Fruit fly (Drosophila melanogaster) whole organism, embryonic: ENCODE data around the gene CG12106.

Experiments
- Ada2b ChIP-seq: fragments of 200-800 bp; sonication (Bioruptor generic); IDR thresholded peaks from 2 replicates; pipeline ENCODE4 v1.3.6; 2022; ENCODE audit warnings: missing biosample characterization, missing genetic modification characterization
- Aef1 ChIP-seq: fragments of 200-800 bp; sonication (Bioruptor generic); IDR thresholded peaks from 3 replicates; pipeline ENCODE4 v1.3.6; 2022; ENCODE audit warnings: missing biosample characterization, missing genetic modification characterization
- Antp ChIP-seq: fragments of 200-800 bp; sonication (Bioruptor generic); optimal IDR thresholded peaks from 3 replicates; lab custom pipeline; 2016; ENCODE audit warnings: missing biosample characterization, missing genetic modification characterization
- Atf-2 ChIP-seq: fragments of 200-800 bp; sonication (Bioruptor generic); optimal IDR thresholded peaks from 2 replicates; lab custom pipeline; 2016; ENCODE audit warnings: missing biosample characterization, missing genetic modification characterization
- CG11093 ChIP-seq: fragments of 200-800 bp; sonication (Bioruptor generic); IDR thresholded peaks from 3 replicates; pipeline ENCODE4 v1.3.6; 2022; ENCODE audit warnings: missing biosample characterization, missing genetic modification characterization
- CG11398 ChIP-seq: fragments of 200-800 bp; sonication (Bioruptor generic); optimal IDR thresholded peaks from 2 replicates; lab custom pipeline; 2016; ENCODE audit warnings: missing biosample characterization, missing genetic modification characterization
- CG11560 ChIP-seq: fragments of 200-800 bp; sonication (Bioruptor generic); IDR thresholded peaks from 3 replicates; pipeline ENCODE4 v1.3.6; 2022; ENCODE audit warnings: missing biosample characterization, missing genetic modification characterization
- CG12391 ChIP-seq: fragments of 200-800 bp; sonication (Bioruptor generic); optimal IDR thresholded peaks from 3 replicates; lab custom pipeline; 2018; ENCODE audit warnings: missing biosample characterization, mild to moderate bottlenecking, missing genetic modification characterization, moderate library complexity
- CG12769 ChIP-seq: fragments of 200-800 bp; sonication (Bioruptor generic); optimal IDR thresholded peaks from 2 replicates; lab custom pipeline; 2019; ENCODE audit warnings: missing biosample characterization, mild to moderate bottlenecking, missing genetic modification characterization, moderate library complexity
- CG15073 ChIP-seq: fragments of 200-800 bp; sonication (Bioruptor generic); optimal IDR thresholded peaks from 2 replicates; lab custom pipeline; 2016; ENCODE audit warnings: missing biosample characterization, missing genetic modification characterization
- CG1603 ChIP-seq: fragments of 200-800 bp; sonication (Bioruptor generic); optimal IDR thresholded peaks from 2 replicates; lab custom pipeline; 2019; ENCODE audit warnings: missing biosample characterization, mild to moderate bottlenecking, missing genetic modification characterization, moderate library complexity
- CG16863 ChIP-seq: fragments of 200-800 bp; sonication (Bioruptor generic); optimal IDR thresholded peaks from 3 replicates; lab custom pipeline; 2016; ENCODE audit warnings: missing biosample characterization, missing genetic modification characterization
- CG17361 ChIP-seq: fragments of 200-800 bp; sonication (Bioruptor generic); IDR thresholded peaks from 3 replicates; pipeline ENCODE4 v1.3.6; 2022; ENCODE audit warnings: missing biosample characterization, missing genetic modification characterization
- CG2875 ChIP-seq: fragments of 200-800 bp; sonication (Bioruptor generic); optimal IDR thresholded peaks from 2 replicates; lab custom pipeline; 2017; ENCODE audit warnings: missing biosample characterization, mild to moderate bottlenecking, missing genetic modification characterization, missing genetic modification reagents
- CG34422 ChIP-seq: fragments of 200-800 bp; sonication (Bioruptor generic); IDR thresholded peaks from 3 replicates; pipeline ENCODE4 v1.3.6; 2022; ENCODE audit warnings: missing biosample characterization, missing genetic modification characterization
- CG4404 ChIP-seq: fragments of 200-800 bp; sonication (Bioruptor generic); IDR thresholded peaks from 2 replicates; pipeline ENCODE4 v1.3.6; 2022; ENCODE audit warnings: missing biosample characterization, missing genetic modification characterization
- CG4424 ChIP-seq: fragments of 200-800 bp; sonication (Bioruptor generic); optimal IDR thresholded peaks from 3 replicates; lab custom pipeline; 2016; ENCODE audit warnings: missing biosample characterization, missing genetic modification characterization
- CG6689 ChIP-seq: fragments of 200-800 bp; sonication (Bioruptor generic); IDR thresholded peaks from 2 replicates; pipeline ENCODE4 v1.3.6; 2022; ENCODE audit warnings: missing biosample characterization, missing genetic modification characterization
- CG7357 ChIP-seq: fragments of 200-800 bp; sonication (Bioruptor generic); IDR thresholded peaks from 3 replicates; pipeline ENCODE4 v1.3.6; 2022; ENCODE audit warnings: missing biosample characterization, missing genetic modification characterization
- CG8478 ChIP-seq: fragments of >200 bp; optimal IDR thresholded peaks from 2 replicates; lab custom pipeline; 2018
- CG8765 ChIP-seq: fragments of 200-800 bp; sonication (Bioruptor generic); IDR thresholded peaks from 2 replicates; pipeline ENCODE4 v1.3.6; 2022; ENCODE audit warnings: missing biosample characterization, missing genetic modification characterization
- Ets65A ChIP-seq: fragments of 200-800 bp; sonication (Bioruptor generic); peaks from one replicate; lab custom pipeline; 2016; ENCODE audit warnings: missing biosample characterization, missing genetic modification characterization
- GATAe ChIP-seq: fragments of 200-800 bp; sonication (Bioruptor generic); conservative IDR thresholded peaks from 2 replicates; pipeline ENCODE4 v1.3.6; 2022; ENCODE audit warnings: missing biosample characterization, missing genetic modification characterization
- Med ChIP-seq: fragments of 200-800 bp; sonication (Bioruptor generic); peaks from one replicate; lab custom pipeline; 2016; ENCODE audit warnings: missing biosample characterization, missing genetic modification characterization, mild to moderate bottlenecking, inconsistent platforms, moderate library complexity
- Mrtf ChIP-seq: fragments of 200-800 bp; sonication (Bioruptor generic); IDR thresholded peaks from 3 replicates; pipeline ENCODE4 v1.3.6; 2022; ENCODE audit warnings: missing biosample characterization, missing genetic modification characterization
- Nf-YC ChIP-seq: fragments of 200-800 bp; optimal IDR thresholded peaks from 3 replicates; lab custom pipeline; 2019; ENCODE audit warnings: missing biosample characterization, mild to moderate bottlenecking, missing genetic modification characterization, moderate library complexity
- Oli ChIP-seq: fragments of 200-800 bp; sonication (Bioruptor generic); optimal IDR thresholded peaks from 2 replicates; lab custom pipeline; 2018; ENCODE audit warnings: missing biosample characterization, mild to moderate bottlenecking, missing genetic modification characterization, moderate library complexity
- Sox102F ChIP-seq: fragments of 200-800 bp; sonication (Bioruptor generic); optimal IDR thresholded peaks from 2 replicates; lab custom pipeline; 2018; ENCODE audit warnings: missing biosample characterization, mild to moderate bottlenecking, missing genetic modification characterization, moderate library complexity
- Xrp1 ChIP-seq: fragments of 200-800 bp; sonication (Bioruptor generic); IDR thresholded peaks from 2 replicates; pipeline ENCODE4 v1.3.6; 2022; ENCODE audit warnings: missing biosample characterization, missing genetic modification characterization
- ara ChIP-seq: fragments of 200-800 bp; sonication (Bioruptor generic); IDR thresholded peaks from 2 replicates; pipeline ENCODE4 v1.3.6; 2022; ENCODE audit warnings: missing biosample characterization, missing genetic modification characterization
- bsh ChIP-seq, 2 experiments: fragments of 200-800 bp; sonication (Bioruptor generic); optimal IDR thresholded peaks; 2 replicates each; lab custom pipeline; 2017 to 2018; ENCODE audit warnings: mild to moderate bottlenecking in 2 of 2, missing biosample characterization in 2 of 2, missing genetic modification characterization in 2 of 2, moderate library complexity in 1 of 2
- ci ChIP-seq: fragments of 200-800 bp; sonication (Bioruptor generic); IDR thresholded peaks from 3 replicates; pipeline ENCODE4 v1.3.6; 2022; ENCODE audit warnings: missing biosample characterization, missing genetic modification characterization
- da ChIP-seq: fragments of 200-800 bp; sonication (Bioruptor generic); optimal IDR thresholded peaks from 2 replicates; lab custom pipeline; 2016; ENCODE audit warnings: missing biosample characterization, missing genetic modification characterization
- dmrt99B ChIP-seq: fragments of 200-800 bp; sonication (Bioruptor generic); optimal IDR thresholded peaks from 2 replicates; lab custom pipeline; 2018; ENCODE audit warnings: missing biosample characterization, mild to moderate bottlenecking, missing genetic modification characterization, moderate library complexity
- dysf ChIP-seq: fragments of 200-800 bp; sonication (Bioruptor generic); IDR thresholded peaks from 3 replicates; pipeline ENCODE4 v1.3.6; 2022; ENCODE audit warnings: missing biosample characterization, missing genetic modification characterization
- esg ChIP-seq: fragments of 200-800 bp; sonication (Bioruptor generic); conservative IDR thresholded peaks from 2 replicates; pipeline ENCODE4 v1.3.6; 2022; ENCODE audit warnings: missing biosample characterization, missing genetic modification characterization
- fd96Cb ChIP-seq: fragments of 200-800 bp; sonication (Bioruptor generic); optimal IDR thresholded peaks from 2 replicates; lab custom pipeline; 2018; ENCODE audit warnings: missing biosample characterization, mild to moderate bottlenecking, missing genetic modification characterization, moderate library complexity
- grau ChIP-seq: fragments of 200-800 bp; optimal IDR thresholded peaks from 3 replicates; lab custom pipeline; 2019; ENCODE audit warnings: missing biosample characterization, mild to moderate bottlenecking, missing genetic modification characterization, moderate library complexity
- lbe ChIP-seq: fragments of 200-800 bp; sonication (Bioruptor generic); optimal IDR thresholded peaks from 2 replicates; lab custom pipeline; 2016; ENCODE audit warnings: missing biosample characterization, mild to moderate bottlenecking, missing genetic modification characterization
- prd ChIP-seq, 3 experiments: fragments of >200 bp in 2 of 3; fragments of 200-800 bp in 1 of 3; sonication (Bioruptor generic) in 1 of 3; optimal IDR thresholded peaks in 2 of 3; IDR thresholded peaks in 1 of 3; 2 replicates in 2 of 3; 3 replicates in 1 of 3; pipeline versions ENCODE4 v1.3.6 to Lab custom; 2017 to 2022; ENCODE audit warnings: missing biosample characterization in 1 of 3, missing genetic modification characterization in 1 of 3
- repo ChIP-seq: fragments of 200-800 bp; sonication (Bioruptor generic); optimal IDR thresholded peaks from 2 replicates; lab custom pipeline; 2016; ENCODE audit warnings: missing biosample characterization, missing genetic modification characterization
- salm ChIP-seq: fragments of 200-800 bp; sonication (Bioruptor generic); optimal IDR thresholded peaks from 2 replicates; lab custom pipeline; 2018; ENCODE audit warnings: missing biosample characterization, mild to moderate bottlenecking, missing genetic modification characterization
- sd ChIP-seq: fragments of 200-800 bp; sonication (Bioruptor generic); optimal IDR thresholded peaks from 3 replicates; lab custom pipeline; 2018; ENCODE audit warnings: missing biosample characterization, mild to moderate bottlenecking, missing genetic modification characterization, moderate library complexity
- sens ChIP-seq: fragments of 200-800 bp; sonication (Bioruptor generic); peaks from one replicate; lab custom pipeline; 2016; ENCODE audit warnings: missing biosample characterization, missing genetic modification characterization
- sisA ChIP-seq: fragments of 200-800 bp; sonication (Bioruptor generic); IDR thresholded peaks from 2 replicates; pipeline ENCODE4 v1.3.6; 2022; ENCODE audit warnings: missing biosample characterization, missing genetic modification characterization
- tgo ChIP-seq: fragments of 200-800 bp; sonication (Bioruptor generic); IDR thresholded peaks from 3 replicates; pipeline ENCODE4 v1.3.6; 2022; ENCODE audit warnings: missing biosample characterization, missing genetic modification characterization
- tx ChIP-seq: fragments of 200-800 bp; sonication (Bioruptor generic); optimal IDR thresholded peaks from 2 replicates; lab custom pipeline; 2016; ENCODE audit warnings: missing biosample characterization, missing genetic modification characterization
- unc-4 ChIP-seq: fragments of 200-800 bp; sonication (Bioruptor generic); IDR thresholded peaks from 2 replicates; pipeline ENCODE4 v1.3.6; 2022; ENCODE audit warnings: missing biosample characterization, missing genetic modification characterization; ENCODE audit not compliant: partially characterized antibody
- unpg ChIP-seq: fragments of 200-800 bp; sonication (Bioruptor generic); optimal IDR thresholded peaks from 3 replicates; lab custom pipeline; 2018; ENCODE audit warnings: missing biosample characterization, mild to moderate bottlenecking, missing genetic modification characterization, moderate library complexity
- vvl ChIP-seq: fragments of 200-800 bp; sonication (Bioruptor generic); IDR thresholded peaks from 2 replicates; pipeline ENCODE4 v1.3.6; 2022; ENCODE audit warnings: missing biosample characterization, missing genetic modification characterization
- zen ChIP-seq: fragments of 200-800 bp; sonication (Bioruptor generic); optimal IDR thresholded peaks from 3 replicates; lab custom pipeline; 2018; ENCODE audit warnings: missing biosample characterization, mild to moderate bottlenecking, missing genetic modification characterization, moderate library complexity

The CG12106 gene

DNA sequence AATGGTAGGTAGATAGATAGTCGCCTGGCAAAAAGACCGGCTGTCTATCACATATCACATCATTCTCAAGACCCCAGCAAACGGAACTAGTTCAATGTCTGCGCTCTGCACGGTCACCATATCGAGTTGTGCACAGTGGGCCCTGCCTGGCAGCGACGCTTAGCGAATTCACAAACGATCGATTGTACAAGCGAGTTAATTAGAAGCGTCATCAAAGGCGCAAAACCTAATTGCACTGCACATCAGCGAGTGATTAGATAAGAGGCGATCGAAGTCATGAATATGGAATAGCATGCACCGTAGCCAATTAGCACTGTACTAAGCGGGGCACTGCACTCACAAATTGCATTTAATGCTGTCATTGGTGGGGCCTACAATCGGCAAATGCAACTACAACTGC is 26.7 kb downstream of the CG12106 start (continued):
- no peak for TF ChIP-seq sd (tag; lab: Kevin White, UChicago)
- no peak for TF ChIP-seq unc-4
- peak; percentile 15 for TF ChIP-seq CG12391
- peak; percentile 33; the same call in 1 of the 3 replicates for TF ChIP-seq CG34422
- TF ChIP-seq Antp (GFP tag; lab: Kevin White, UChicago): peak; percentile 32
- TF ChIP-seq CG1603: peak; percentile 64
- peak; percentile 45 for TF ChIP-seq Sox102F
- TF ChIP-seq repo: no peak
- TF ChIP-seq Aef1: 0 out of 3 replicates have a peak, but pooled peaks have one; percentile 11
- TF ChIP-seq unpg (GFP tag; lab: Kevin White, UChicago): peak; percentile 6
- peak in 1 of 2 experiments; percentile 52 for TF ChIP-seq bsh (GFP tag; optimal IDR thresholded peaks at IDR 0.05; lab: Kevin White, UChicago)
- no peak for TF ChIP-seq lbe (GFP tag; lab: Kevin White, UChicago)
- TF ChIP-seq CG2875 (GFP tag; lab: Kevin White, UChicago): no peak
- peak; percentile 42; the same call in 1 of the 2 replicates for TF ChIP-seq CG4404
- TF ChIP-seq dysf (GFP tag; lab: Robert Waterston, UW): peak; percentile 45; the same call in 1 of the 3 replicates
- peak; percentile 41; the same call in 1 of the 3 replicates for TF ChIP-seq CG11093 (GFP tag; lab: Robert Waterston, UW)
- TF ChIP-seq CG12769: no peak
- TF ChIP-seq vvl (GFP tag; lab: Robert Waterston, UW): 0 out of 2 replicates have a peak, but pooled peaks have one; percentile 17
- TF ChIP-seq CG8478 (lab: Kevin White, UChicago): no peak
- no peak for TF ChIP-seq esg
- peak; percentile 2 for TF ChIP-seq CG16863
- no peak for TF ChIP-seq Nf-YC
- 0 out of 2 replicates have a peak, but pooled peaks have one; percentile 4 for TF ChIP-seq sisA (GFP tag; lab: Robert Waterston, UW)
- TF ChIP-seq Xrp1: peak; percentile 53; the same call in 1 of the 2 replicates
- TF ChIP-seq CG8765: no peak
- TF ChIP-seq Med (GFP tag; lab: Kevin White, UChicago): peak; percentile 81
- peak; percentile 34; the same call in 1 of the 3 replicates for TF ChIP-seq CG7357 (GFP tag; lab: Robert Waterston, UW)
- no peak for TF ChIP-seq GATAe (GFP tag; lab: Robert Waterston, UW)
- TF ChIP-seq CG11398 (GFP tag; lab: Kevin White, UChicago): no peak
- TF ChIP-seq tgo (GFP tag; lab: Robert Waterston, UW): no peak
- peak; percentile 55; the same call in 1 of the 2 replicates for TF ChIP-seq ara (GFP tag; lab: Robert Waterston, UW)
- peak; percentile 85 for TF ChIP-seq Ets65A (GFP tag; lab: Kevin White, UChicago)
- TF ChIP-seq CG11560 (tag; lab: Robert Waterston, UW): 0 out of 3 replicates have a peak, but pooled peaks have one; percentile 37
- no peak for TF ChIP-seq CG15073 (GFP tag; lab: Kevin White, UChicago)
- TF ChIP-seq salm (tag; lab: Kevin White, UChicago): no peak
- peak; percentile 26 for TF ChIP-seq dmrt99B (tag; lab: Kevin White, UChicago)
- TF ChIP-seq fd96Cb: peak; percentile 35
- no peak for TF ChIP-seq da (GFP tag; lab: Kevin White, UChicago)
- TF ChIP-seq CG17361 (GFP tag; lab: Robert Waterston, UW): 0 out of 3 replicates have a peak, but pooled peaks have one; percentile 14
- TF ChIP-seq Oli (tag; lab: Kevin White, UChicago): peak; percentile 14
- TF ChIP-seq Atf-2 (GFP tag; lab: Kevin White, UChicago): no peak
- no peak for TF ChIP-seq prd (optimal IDR thresholded peaks at IDR 0.05; lab: Kevin White, UChicago)
- TF ChIP-seq prd (GFP tag; IDR thresholded peaks at IDR 0.05; lab: Robert Waterston, UW): peak; percentile 74
- peak; percentile 80 for TF ChIP-seq grau (tag; lab: Kevin White, UChicago)
- TF ChIP-seq tx (GFP tag; lab: Kevin White, UChicago): no peak
- TF ChIP-seq CG4424 (GFP tag; lab: Kevin White, UChicago): peak; percentile 1
- TF ChIP-seq Mrtf: 0 out of 3 replicates have a peak, but pooled peaks have one; percentile 23
- TF ChIP-seq zen (tag; lab: Kevin White, UChicago): peak; percentile 10
- peak; percentile 64; the same call in 1 of the 3 replicates for TF ChIP-seq ci (GFP tag; lab: Robert Waterston, UW)
- peak; percentile 54 for TF ChIP-seq sens (GFP tag; lab: Kevin White, UChicago)
- TF ChIP-seq CG6689 (GFP tag; lab: Robert Waterston, UW): peak; percentile 24; the same call in 1 of the 2 replicates
- TF ChIP-seq Ada2b (GFP tag; lab: Robert Waterston, UW): peak; percentile 26; the same call in 1 of the 2 replicates
